Fruit fly (Drosophila melanogaster): ENCODE data around the gene Arf1.

The Arf1 gene

DNA sequence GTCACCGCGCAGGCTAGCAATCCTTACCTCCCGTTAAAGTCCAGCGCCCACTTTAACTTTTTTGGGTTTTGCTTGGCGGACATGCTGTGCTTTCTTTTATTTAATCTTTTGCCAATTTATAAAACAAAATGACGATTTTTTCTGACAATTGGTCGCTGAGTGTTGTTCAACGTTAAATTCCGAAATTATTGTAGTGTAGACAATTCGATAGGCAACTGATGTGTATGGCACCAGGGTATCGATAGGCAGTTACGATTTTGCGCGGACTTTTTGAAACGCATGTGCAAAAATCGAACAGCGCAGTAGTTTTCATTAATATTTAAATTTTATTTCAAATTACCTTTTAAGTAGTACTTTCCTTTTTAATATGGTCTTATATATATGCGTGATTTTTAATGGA, 4.0 kb downstream of the Arf1 start, which contains the start of gene EMC4 (continued):
- TF ChIP-seq CG3838 (GFP tag; optimal IDR thresholded peaks at IDR 0.05) (no peak), CG12659 (GFP tag; optimal IDR thresholded peaks at IDR 0.05) (peak; percentile 60), ab (GFP tag; optimal IDR thresholded peaks at IDR 0.05) (no peak), mld (GFP tag; IDR thresholded peaks at IDR 0.05; ENCODE audit: partially characterized antibody) (no peak), gcm (GFP tag; optimal IDR thresholded peaks at IDR 0.05) (no peak), Eip74EF (GFP tag; optimal IDR thresholded peaks at IDR 0.05) (no peak), nmo (GFP tag; optimal IDR thresholded peaks at IDR 0.05) (peak; percentile 35), oc (tag; optimal IDR thresholded peaks at IDR 0.05) (no peak), CG7839 (tag; optimal IDR thresholded peaks at IDR 0.05) (peak; percentile 40), dmrt99B (tag; optimal IDR thresholded peaks at IDR 0.05) (no peak), CG31365 (tag; optimal IDR thresholded peaks at IDR 0.05) (no peak), CG9817 (tag; optimal IDR thresholded peaks at IDR 0.05) (no peak), CG14710 (tag; optimal IDR thresholded peaks at IDR 0.05) (peak; percentile 61), repo (GFP tag; optimal IDR thresholded peaks at IDR 0.05) (peak; percentile 11), pb (GFP tag; optimal IDR thresholded peaks at IDR 0.05) (no peak), CG3726 (GFP tag; IDR thresholded peaks at IDR 0.05) (no peak), so (GFP tag; IDR thresholded peaks at IDR 0.05) (no peak), CG14965 (GFP tag; optimal IDR thresholded peaks at IDR 0.05; ENCODE audit: borderline replicate concordance) (no peak), Hr78 (GFP tag; optimal IDR thresholded peaks at IDR 0.05) (no peak), B-H2 (GFP tag; optimal IDR thresholded peaks at IDR 0.05) (peak; percentile 85), CG13296 (GFP tag; optimal IDR thresholded peaks at IDR 0.05) (peak; percentile 28), exex (tag; optimal IDR thresholded peaks at IDR 0.05) (no peak), CG8478 (optimal IDR thresholded peaks at IDR 0.05) (no peak), disco-r (GFP tag; optimal IDR thresholded peaks at IDR 0.05) (no peak), CG4282 (GFP tag; optimal IDR thresholded peaks at IDR 0.05) (no peak), Side (GFP tag; optimal IDR thresholded peaks at IDR 0.05) (peak; percentile 45), lola (GFP tag; optimal IDR thresholded peaks at IDR 0.05) (no peak), Blimp-1 (GFP tag; optimal IDR thresholded peaks at IDR 0.05) (no peak), Dp (GFP tag; optimal IDR thresholded peaks at IDR 0.05) (peak; percentile 95), croc (GFP tag; conservative IDR thresholded peaks at IDR 0.05) (no peak), CG7372 (GFP tag; IDR thresholded peaks at IDR 0.05) (no peak), CG2120 (GFP tag; optimal IDR thresholded peaks at IDR 0.05) (peak; percentile 76), CG10462 (GFP tag; optimal IDR thresholded peaks at IDR 0.05) (no peak), CG16813 (GFP tag; IDR thresholded peaks at IDR 0.05; ENCODE audit: partially characterized antibody) (peak; percentile 69; the same call in 2 of the 3 replicates), gcm2 (GFP tag; optimal IDR thresholded peaks at IDR 0.05) (no peak), fd102C (GFP tag; optimal IDR thresholded peaks at IDR 0.05) (no peak), Lpt (GFP tag; optimal IDR thresholded peaks at IDR 0.05) (no peak), CG5245 (GFP tag; optimal IDR thresholded peaks at IDR 0.05) (no peak), CG10321 (GFP tag; IDR thresholded peaks at IDR 0.05) (no peak), CG2678 (tag; optimal IDR thresholded peaks at IDR 0.05) (peak; percentile 21), zfh1 (GFP tag; IDR thresholded peaks at IDR 0.05) (peak; percentile 59; the same call in 1 of the 3 replicates), CG17359 (tag; optimal IDR thresholded peaks at IDR 0.05) (peak; percentile 35), abd-A (tag; optimal IDR thresholded peaks at IDR 0.05) (no peak), Hr51 (GFP tag; optimal IDR thresholded peaks at IDR 0.05) (peak; percentile 8 to 47), Lim3 (GFP tag; IDR thresholded peaks at IDR 0.05) (no peak), pfk (GFP tag; optimal IDR thresholded peaks at IDR 0.05) (no peak), tup (GFP tag; optimal IDR thresholded peaks at IDR 0.05) (no peak), CG2202 (tag; optimal IDR thresholded peaks at IDR 0.05) (no peak), jumu (GFP tag; optimal IDR thresholded peaks at IDR 0.05) (peak; percentile 23), CG1792 (GFP tag; optimal IDR thresholded peaks at IDR 0.05) (no peak)

Data from whole organism, embryonic.